Fruit fly (Drosophila melanogaster) whole organism, embryonic: ENCODE measurements around the gene Vps8.

ENCODE experiments used
- Bgb ChIP-seq: fragments of 200-800 bp; sonication (Bioruptor generic); IDR thresholded peaks from 2 replicates; pipeline ENCODE4 v1.3.6; 2022; ENCODE audit warnings: missing biosample characterization, missing genetic modification characterization; ENCODE audit not compliant: partially characterized antibody
- CG10274 ChIP-seq: fragments of 200-800 bp; sonication (Bioruptor generic); optimal IDR thresholded peaks from 3 replicates; lab custom pipeline; 2017; ENCODE audit warnings: missing biosample characterization, mild to moderate bottlenecking, missing genetic modification characterization
- CG11093 ChIP-seq: fragments of 200-800 bp; sonication (Bioruptor generic); IDR thresholded peaks from 3 replicates; pipeline ENCODE4 v1.3.6; 2022; ENCODE audit warnings: missing biosample characterization, missing genetic modification characterization
- CG1529 ChIP-seq: fragments of 200-800 bp; sonication (Bioruptor generic); optimal IDR thresholded peaks from 3 replicates; lab custom pipeline; 2018; ENCODE audit warnings: missing biosample characterization, missing genetic modification characterization
- CG17359 ChIP-seq: fragments of 200-800 bp; sonication (Bioruptor generic); optimal IDR thresholded peaks from 3 replicates; lab custom pipeline; 2018; ENCODE audit warnings: missing biosample characterization, mild to moderate bottlenecking, missing genetic modification characterization, moderate library complexity
- CG2120 ChIP-seq: fragments of 200-800 bp; sonication (Bioruptor generic); optimal IDR thresholded peaks from 3 replicates; lab custom pipeline; 2016; ENCODE audit warnings: missing biosample characterization, missing genetic modification characterization
- CG5245 ChIP-seq: fragments of 200-800 bp; sonication (Bioruptor generic); optimal IDR thresholded peaks from 3 replicates; lab custom pipeline; 2016; ENCODE audit warnings: missing biosample characterization, missing genetic modification characterization
- CG7963 ChIP-seq: fragments of 200-800 bp; sonication (Bioruptor generic); IDR thresholded peaks from 3 replicates; pipeline ENCODE4 v1.3.6; 2022; ENCODE audit warnings: missing biosample characterization, missing genetic modification characterization; ENCODE audit not compliant: partially characterized antibody
- D ChIP-seq, 2 experiments: fragments of 200-800 bp in 1 of 2; fragments of >200 bp in 1 of 2; sonication (Bioruptor generic) in 1 of 2; optimal IDR thresholded peaks; 2 replicates in 1 of 2; 3 replicates in 1 of 2; lab custom pipeline; 2017; ENCODE audit warnings: mild to moderate bottlenecking in 1 of 2, missing biosample characterization in 1 of 2, missing genetic modification characterization in 1 of 2, missing genetic modification reagents in 1 of 2
- Dbx ChIP-seq: fragments of 200-800 bp; sonication (Bioruptor generic); IDR thresholded peaks from 3 replicates; pipeline ENCODE4 v1.3.6; 2022; ENCODE audit warnings: missing biosample characterization, missing genetic modification characterization
- Dip2 ChIP-seq: fragments of 200-800 bp; sonication (Bioruptor generic); IDR thresholded peaks from 2 replicates; pipeline ENCODE4 v1.3.6; 2022; ENCODE audit warnings: missing biosample characterization, missing genetic modification characterization
- HLHmδ ChIP-seq: fragments of 200-800 bp; sonication (Bioruptor generic); optimal IDR thresholded peaks from 2 replicates; lab custom pipeline; 2018; ENCODE audit warnings: missing biosample characterization, mild to moderate bottlenecking, missing genetic modification characterization, moderate library complexity
- Hr51 ChIP-seq, 2 experiments: fragments of 200-800 bp; sonication (Bioruptor generic); optimal IDR thresholded peaks; 2 replicates in 1 of 2; 3 replicates in 1 of 2; lab custom pipeline; 2016 to 2018; ENCODE audit warnings: missing biosample characterization in 2 of 2, missing genetic modification characterization in 2 of 2, mild to moderate bottlenecking in 1 of 2, moderate library complexity in 1 of 2
- Med ChIP-seq: fragments of 200-800 bp; sonication (Bioruptor generic); peaks from one replicate; lab custom pipeline; 2016; ENCODE audit warnings: missing biosample characterization, missing genetic modification characterization, mild to moderate bottlenecking, inconsistent platforms, moderate library complexity
- Mrtf ChIP-seq: fragments of 200-800 bp; sonication (Bioruptor generic); IDR thresholded peaks from 3 replicates; pipeline ENCODE4 v1.3.6; 2022; ENCODE audit warnings: missing biosample characterization, missing genetic modification characterization
- Pdp1 ChIP-seq, 2 experiments: fragments of 200-800 bp; sonication (Bioruptor generic); optimal IDR thresholded peaks; 3 replicates each; lab custom pipeline; 2016; ENCODE audit warnings: missing biosample characterization in 2 of 2, missing genetic modification characterization in 2 of 2, mild to moderate bottlenecking in 1 of 2, moderate library complexity in 1 of 2
- Side ChIP-seq: fragments of 200-800 bp; sonication (Bioruptor generic); optimal IDR thresholded peaks from 2 replicates; lab custom pipeline; 2016; ENCODE audit warnings: missing biosample characterization, missing genetic modification characterization
- Sry-β ChIP-seq: fragments of 200-800 bp; sonication (Bioruptor generic); optimal IDR thresholded peaks from 2 replicates; lab custom pipeline; 2018; ENCODE audit warnings: missing biosample characterization, mild to moderate bottlenecking, missing genetic modification characterization, moderate library complexity
- Trl ChIP-seq, 3 experiments: fragments of >200 bp in 2 of 3; fragments of 200-800 bp in 1 of 3; sonication (Bioruptor generic) in 1 of 3; optimal IDR thresholded peaks; 2 replicates in 1 of 3; 3 replicates in 2 of 3; lab custom pipeline; 2016 to 2017; ENCODE audit warnings: missing biosample characterization in 1 of 3, missing genetic modification characterization in 1 of 3
- abd-A ChIP-seq: fragments of 200-800 bp; sonication (Bioruptor generic); optimal IDR thresholded peaks from 3 replicates; lab custom pipeline; 2019; ENCODE audit warnings: missing biosample characterization, mild to moderate bottlenecking, missing genetic modification characterization, moderate library complexity
- bsh ChIP-seq, 2 experiments: fragments of 200-800 bp; sonication (Bioruptor generic); optimal IDR thresholded peaks; 2 replicates each; lab custom pipeline; 2017 to 2018; ENCODE audit warnings: mild to moderate bottlenecking in 2 of 2, missing biosample characterization in 2 of 2, missing genetic modification characterization in 2 of 2, moderate library complexity in 1 of 2
- chm ChIP-seq: fragments of 200-800 bp; sonication (Bioruptor generic); IDR thresholded peaks from 2 replicates; pipeline ENCODE4 v1.3.6; 2022; ENCODE audit warnings: missing biosample characterization, missing genetic modification characterization
- danr ChIP-seq: fragments of 200-800 bp; sonication (Bioruptor generic); IDR thresholded peaks from 2 replicates; pipeline ENCODE4 v1.3.6; 2022; ENCODE audit warnings: missing biosample characterization, missing genetic modification characterization
- dmrt99B ChIP-seq: fragments of 200-800 bp; sonication (Bioruptor generic); optimal IDR thresholded peaks from 2 replicates; lab custom pipeline; 2018; ENCODE audit warnings: missing biosample characterization, mild to moderate bottlenecking, missing genetic modification characterization, moderate library complexity
- gem ChIP-seq: fragments of 200-800 bp; sonication (Bioruptor generic); optimal IDR thresholded peaks from 2 replicates; lab custom pipeline; 2019; ENCODE audit warnings: missing biosample characterization, mild to moderate bottlenecking, missing genetic modification characterization, moderate library complexity
- gro ChIP-seq: fragments of 200-800 bp; sonication (Bioruptor generic); optimal IDR thresholded peaks from 2 replicates; lab custom pipeline; 2016; ENCODE audit warnings: missing biosample characterization, missing genetic modification characterization
- ham ChIP-seq: fragments of 200-800 bp; sonication (Bioruptor generic); IDR thresholded peaks from 2 replicates; pipeline ENCODE4 v1.3.6; 2022; ENCODE audit warnings: missing biosample characterization, missing genetic modification characterization
- jumu ChIP-seq: fragments of 200-800 bp; sonication (Bioruptor generic); optimal IDR thresholded peaks from 3 replicates; lab custom pipeline; 2016; ENCODE audit warnings: missing biosample characterization, missing genetic modification characterization
- lbe ChIP-seq: fragments of 200-800 bp; sonication (Bioruptor generic); optimal IDR thresholded peaks from 2 replicates; lab custom pipeline; 2016; ENCODE audit warnings: missing biosample characterization, mild to moderate bottlenecking, missing genetic modification characterization
- lmd ChIP-seq: fragments of 200-800 bp; sonication (Bioruptor generic); IDR thresholded peaks from 2 replicates; pipeline ENCODE4 v1.3.6; 2022; ENCODE audit warnings: missing biosample characterization, missing genetic modification characterization
- nau ChIP-seq: fragments of 200-800 bp; sonication (Bioruptor generic); optimal IDR thresholded peaks from 3 replicates; lab custom pipeline; 2017; ENCODE audit warnings: missing biosample characterization, mild to moderate bottlenecking, missing genetic modification characterization, missing genetic modification reagents
- otp ChIP-seq: fragments of 200-800 bp; sonication (Bioruptor generic); IDR thresholded peaks from 3 replicates; pipeline ENCODE4, ENCODE4 v1.3.6; 2022; ENCODE audit warnings: missing biosample characterization, missing genetic modification characterization
- sens ChIP-seq: fragments of 200-800 bp; sonication (Bioruptor generic); peaks from one replicate; lab custom pipeline; 2016; ENCODE audit warnings: missing biosample characterization, missing genetic modification characterization
- sna ChIP-seq: fragments of 200-800 bp; sonication (Bioruptor generic); IDR thresholded peaks from 2 replicates; pipeline ENCODE4 v1.3.6; 2022; ENCODE audit warnings: missing biosample characterization, missing genetic modification characterization; ENCODE audit not compliant: partially characterized antibody
- tin ChIP-seq: fragments of 200-800 bp; sonication (Bioruptor generic); optimal IDR thresholded peaks from 3 replicates; lab custom pipeline; 2016; ENCODE audit warnings: missing biosample characterization, missing genetic modification characterization
- usp ChIP-seq: fragments of >200 bp; optimal IDR thresholded peaks from 2 replicates; lab custom pipeline; 2017; ENCODE audit warnings: missing biosample characterization, missing genetic modification characterization
- yki ChIP-seq: fragments of >200 bp; optimal IDR thresholded peaks from 3 replicates; lab custom pipeline; 2018
- zen ChIP-seq: fragments of 200-800 bp; sonication (Bioruptor generic); optimal IDR thresholded peaks from 3 replicates; lab custom pipeline; 2018; ENCODE audit warnings: missing biosample characterization, mild to moderate bottlenecking, missing genetic modification characterization, moderate library complexity

Vps8 gene

dm6 chr3L:6516901-6517300 is 21.8 kb upstream of the Vps8 start (continued):
- TF ChIP-seq Hr51 (GFP tag; optimal IDR thresholded peaks at IDR 0.05; lab: Kevin White, UChicago) (peak in 1 of 2 experiments; percentile 25), Sry-β (no peak), bsh (GFP tag; optimal IDR thresholded peaks at IDR 0.05; lab: Kevin White, UChicago) (no peak), CG5245 (GFP tag; lab: Kevin White, UChicago) (no peak), usp (GFP tag; lab: Kevin White, UChicago) (no peak)

dm6 chr3L:6512284-6512683 is 17.2 kb upstream of the Vps8 start:
- no peak for TF ChIP-seq jumu
- TF ChIP-seq CG11093, result no peak
- no peak for TF ChIP-seq tin (GFP tag; lab: Kevin White, UChicago)
- TF ChIP-seq CG7963 (GFP tag; lab: Robert Waterston, UW), result no peak
- no peak for TF ChIP-seq HLHmδ
- TF ChIP-seq CG10274 (GFP tag; lab: Kevin White, UChicago), result no peak
- TF ChIP-seq lbe (GFP tag; lab: Kevin White, UChicago), result no peak
- no peak for TF ChIP-seq Side
- no peak for TF ChIP-seq CG17359 (tag; lab: Kevin White, UChicago)

- TF ChIP-seq HLHmδ (no peak), Pdp1 (GFP tag; optimal IDR thresholded peaks at IDR 0.05; lab: Kevin White, UChicago) (no peak), CG1529 (no peak), Dbx (GFP tag; lab: Robert Waterston, UW) (no peak), gem (tag; lab: Kevin White, UChicago) (no peak), sens (GFP tag; lab: Kevin White, UChicago) (peak; percentile 2), gro (GFP tag; lab: Kevin White, UChicago) (no peak), Med (peak; percentile 37), Trl (optimal IDR thresholded peaks at IDR 0.05; lab: Kevin White, UChicago) (no peak), Trl (GFP tag; optimal IDR thresholded peaks at IDR 0.05; lab: Kevin White, UChicago) (no peak), CG2120 (GFP tag; lab: Kevin White, UChicago) (no peak), dmrt99B (tag; lab: Kevin White, UChicago) (no peak), abd-A (tag; lab: Kevin White, UChicago) (peak; percentile 94), Dip2 (no peak), sna (no peak), yki (lab: Kevin White, UChicago) (no peak)
- TF ChIP-seq, all 482 proteins: peak for 3
These were observed 13.0 kb upstream of the Vps8 start for dm6 chr3L:6508083-6508482.

dm6 chr3L:6500470-6500869 is 5.4 kb upstream of the Vps8 start:
- TF ChIP-seq ham (GFP tag; lab: Robert Waterston, UW), result no peak
- no peak for TF ChIP-seq lmd (GFP tag; lab: Robert Waterston, UW)
- TF ChIP-seq Mrtf (GFP tag; lab: Robert Waterston, UW), result no peak
- TF ChIP-seq otp (GFP tag; lab: Robert Waterston, UW), result 0 out of 3 replicates have a peak, but pooled peaks have one; percentile 15
- no peak for TF ChIP-seq Bgb (GFP tag; lab: Robert Waterston, UW)
- TF ChIP-seq zen (tag; lab: Kevin White, UChicago), result peak; percentile 90
- no peak for TF ChIP-seq danr (GFP tag; lab: Robert Waterston, UW)
- no peak for TF ChIP-seq nau (GFP tag; lab: Kevin White, UChicago)
- TF ChIP-seq D (optimal IDR thresholded peaks at IDR 0.05; lab: Kevin White, UChicago), result peak; percentile 25
- no peak for TF ChIP-seq D (GFP tag; optimal IDR thresholded peaks at IDR 0.05; lab: Kevin White, UChicago)
- no peak for TF ChIP-seq chm (GFP tag; lab: Robert Waterston, UW)
- TF ChIP-seq, all 482 proteins: peak for 3
